Fruit fly (Drosophila melanogaster) whole organism, embryonic: ENCODE results near the gene Snx3.

ENCODE experiments used
- Abd-B ChIP-seq: fragments of 200-800 bp; sonication (Bioruptor generic); optimal IDR thresholded peaks from 2 replicates; lab custom pipeline; 2018; ENCODE audit warnings: missing biosample characterization, mild to moderate bottlenecking, missing genetic modification characterization, moderate library complexity
- Spps ChIP-seq: fragments of 200-800 bp; sonication (Bioruptor generic); optimal IDR thresholded peaks from 2 replicates; lab custom pipeline; 2018; ENCODE audit warnings: missing biosample characterization, mild to moderate bottlenecking, missing genetic modification characterization

- TF ChIP-seq Spps (tag; lab: Kevin White, UChicago) (no peak), Abd-B (GFP tag; lab: Kevin White, UChicago) (no peak)
Observed at dm6 chr3R:12676160-12676559, 48.3 kb downstream of the Snx3 start, which contains the start of gene CG43630.
